Worm (Caenorhabditis elegans): Measurements from ENCODE around the gene dct-15.

ce11 chrIV:9857952-9858488, 47.5 kb upstream of the dct-15 start, which contains the start of gene npp-1:
- TF ChIP-seq aly-2 (tag; optimal IDR thresholded peaks at IDR 0.05): no peak
- no peak for TF ChIP-seq F13H6.1 (tag; optimal IDR thresholded peaks at IDR 0.05)
- no peak for TF ChIP-seq zag-1 (tag; optimal IDR thresholded peaks at IDR 0.05)
- TF ChIP-seq egl-27 (tag; optimal IDR thresholded peaks at IDR 0.05): no peak
- no peak for TF ChIP-seq mdl-1 (tag; optimal IDR thresholded peaks at IDR 0.05)
- TF ChIP-seq dmd-4 (tag; optimal IDR thresholded peaks at IDR 0.05): no peak
- TF ChIP-seq R02D3.7 (tag; optimal IDR thresholded peaks at IDR 0.05): no peak
- TF ChIP-seq ztf-11 (tag; optimal IDR thresholded peaks at IDR 0.05): no peak
- TF ChIP-seq ztf-4 (tag; optimal IDR thresholded peaks at IDR 0.05): no peak
- TF ChIP-seq blmp-1 (tag; optimal IDR thresholded peaks at IDR 0.05; ENCODE audit: insufficient read depth): no peak

All from whole organism, L2 larva.